Fruit fly (Drosophila melanogaster): Measurements from ENCODE around the gene CG43336.

CG43336 gene

DNA sequence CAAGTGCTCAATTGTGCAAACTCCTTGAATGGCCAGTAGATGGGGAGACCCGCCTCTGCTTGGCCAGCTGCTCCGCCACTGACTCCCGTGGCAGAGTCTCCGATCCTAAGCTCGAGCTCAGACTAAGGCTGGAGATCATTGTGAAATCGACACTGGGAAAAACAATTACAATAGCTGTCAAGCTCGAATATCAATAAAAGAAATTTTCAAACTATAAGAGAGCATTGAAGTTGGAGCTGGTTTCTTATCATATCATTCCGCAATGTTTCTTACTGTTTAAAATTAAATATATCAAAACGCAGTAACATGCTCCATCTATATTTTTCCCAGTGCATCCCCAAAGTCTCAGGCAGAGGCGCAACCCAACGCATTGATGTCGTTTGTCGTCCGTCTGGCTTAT lies 5.8 kb downstream of the CG43336 start (continued):
- TF ChIP-seq ato (GFP tag; IDR thresholded peaks at IDR 0.05; ENCODE audit: partially characterized antibody) (no peak), CG15601 (tag; optimal IDR thresholded peaks at IDR 0.05) (no peak), CG1233 (GFP tag; optimal IDR thresholded peaks at IDR 0.05) (peak; percentile 44), CG1024 (GFP tag; IDR thresholded peaks at IDR 0.05) (peak; percentile 41; the same call in 1 of the 2 replicates), sr (GFP tag; IDR thresholded peaks at IDR 0.05) (no peak), CG4820 (GFP tag; optimal IDR thresholded peaks at IDR 0.05) (peak; percentile 65), run (tag; optimal IDR thresholded peaks at IDR 0.05) (no peak), CG10959 (GFP tag; IDR thresholded peaks at IDR 0.05) (peak; percentile 93), CG5245 (GFP tag; optimal IDR thresholded peaks at IDR 0.05) (peak; percentile 45), CG3838 (GFP tag; optimal IDR thresholded peaks at IDR 0.05) (no peak), Neu2 (GFP tag; optimal IDR thresholded peaks at IDR 0.05; ENCODE audit: borderline replicate concordance) (peak; percentile 42), ac (GFP tag; optimal IDR thresholded peaks at IDR 0.05) (peak; percentile 75), pum (GFP tag; optimal IDR thresholded peaks at IDR 0.05) (peak; percentile 34), shn (GFP tag; optimal IDR thresholded peaks at IDR 0.05) (no peak), CG2889 (GFP tag; IDR thresholded peaks at IDR 0.05) (no peak), CrebB (tag; optimal IDR thresholded peaks at IDR 0.05) (no peak), Aef1 (GFP tag; IDR thresholded peaks at IDR 0.05) (no peak), knrl (GFP tag; IDR thresholded peaks at IDR 0.05; ENCODE audit: partially characterized antibody) (no peak), MTF-1 (GFP tag; optimal IDR thresholded peaks at IDR 0.05; ENCODE audit: borderline replicate concordance) (no peak), her (GFP tag; optimal IDR thresholded peaks at IDR 0.05) (no peak), Dad (GFP tag; optimal IDR thresholded peaks at IDR 0.05) (peak; percentile 33), Drgx (GFP tag; IDR thresholded peaks at IDR 0.05) (peak; percentile 42; the same call in 1 of the 2 replicates), BEAF-32 (GFP tag; optimal IDR thresholded peaks at IDR 0.05) (no peak), Fer2 (tag; optimal IDR thresholded peaks at IDR 0.05) (no peak), Bteb2 (GFP tag; optimal IDR thresholded peaks at IDR 0.05) (no peak), CG17186 (GFP tag; optimal IDR thresholded peaks at IDR 0.05) (no peak), zfh1 (GFP tag; IDR thresholded peaks at IDR 0.05) (peak; percentile 91), ash1 (GFP tag; optimal IDR thresholded peaks at IDR 0.05) (no peak), Spps (tag; optimal IDR thresholded peaks at IDR 0.05) (peak; percentile 60), gt (GFP tag; IDR thresholded peaks at IDR 0.05) (no peak), CG17802 (tag; optimal IDR thresholded peaks at IDR 0.05) (no peak), Hr3 (GFP tag; optimal IDR thresholded peaks at IDR 0.05) (peak; percentile 31), ttk (GFP tag; IDR thresholded peaks at IDR 0.05) (no peak), prd (optimal IDR thresholded peaks at IDR 0.05) (no peak), prd (GFP tag; IDR thresholded peaks at IDR 0.05) (peak; percentile 73; the same call in 2 of the 3 replicates), CG31441 (GFP tag; IDR thresholded peaks at IDR 0.05) (peak; percentile 71), CG8924 (tag; optimal IDR thresholded peaks at IDR 0.05) (peak; percentile 60), Vsx1 (GFP tag; optimal IDR thresholded peaks at IDR 0.05) (no peak), scrt (GFP tag; optimal IDR thresholded peaks at IDR 0.05) (no peak), CG18262 (tag; optimal IDR thresholded peaks at IDR 0.05) (peak; percentile 76), jigr1 (GFP tag; IDR thresholded peaks at IDR 0.05) (no peak), pan (optimal IDR thresholded peaks at IDR 0.05) (no peak), pan (GFP tag; optimal IDR thresholded peaks at IDR 0.05 in 1 of 2, IDR thresholded peaks at IDR 0.05 in 1 of 2) (peak in 1 of 2 experiments; percentile 30), odd (GFP tag; optimal IDR thresholded peaks at IDR 0.05) (no peak), CG15269 (tag; optimal IDR thresholded peaks at IDR 0.05) (no peak), Hr78 (GFP tag; optimal IDR thresholded peaks at IDR 0.05) (no peak), Med (GFP tag) (peak; percentile 67), ems (GFP tag; optimal IDR thresholded peaks at IDR 0.05) (no peak), en (GFP tag; optimal IDR thresholded peaks at IDR 0.05) (no peak), Rx (GFP tag; IDR thresholded peaks at IDR 0.05) (no peak), HLHmδ (GFP tag; optimal IDR thresholded peaks at IDR 0.05) (no peak), CG11695 (GFP tag; IDR thresholded peaks at IDR 0.05) (peak; percentile 44; the same call in 2 of the 3 replicates)
